Worm (Caenorhabditis elegans) whole organism, L3 larva: ENCODE measurements around the gene ZK688.10.

Experiments used
- egl-27 ChIP-seq: sonication (generic microtip); optimal IDR thresholded peaks from 4 replicates; lab custom pipeline; 2017; ENCODE audit warnings: missing biosample characterization, missing genetic modification reagents, missing genetic modification characterization
- fos-1 ChIP-seq: fragments of 150-350 bp; optimal IDR thresholded peaks from 2 replicates; lab custom pipeline; 2014; ENCODE audit warnings: missing biosample characterization, missing genetic modification characterization
- mdl-1 ChIP-seq: fragments of 150-350 bp; optimal IDR thresholded peaks from 2 replicates; lab custom pipeline; 2014; ENCODE audit warnings: missing biosample characterization, missing genetic modification characterization
- nhr-25 ChIP-seq: sonication (generic microtip); optimal IDR thresholded peaks from 2 replicates; lab custom pipeline; 2017; ENCODE audit warnings: missing biosample characterization, missing genetic modification characterization
- nhr-77 ChIP-seq: fragments of 150-350 bp; optimal IDR thresholded peaks from 2 replicates; lab custom pipeline; 2014; ENCODE audit warnings: missing biosample characterization, missing genetic modification characterization
- ztf-4 ChIP-seq: fragments of 150-350 bp; optimal IDR thresholded peaks from 2 replicates; lab custom pipeline; 2014; ENCODE audit warnings: missing biosample characterization, missing genetic modification characterization

ce11 chrIII:7892333-7892732 is 4.5 kb downstream of the ZK688.10 start:
- no peak for TF ChIP-seq fos-1 (tag; lab: Kevin White, UChicago)
- no peak for TF ChIP-seq egl-27 (tag; lab: Kevin White, UChicago)
- TF ChIP-seq ztf-4 (tag; lab: Kevin White, UChicago), result no peak
- no peak for TF ChIP-seq nhr-25 (tag; lab: Kevin White, UChicago)
- no peak for TF ChIP-seq nhr-77 (tag; lab: Kevin White, UChicago)
- no peak for TF ChIP-seq mdl-1 (tag; lab: Kevin White, UChicago)
